Fruit fly (Drosophila melanogaster) whole organism, pupa: ENCODE results near the gene Dnali1.

Experiments used
- CG10348 ChIP-seq: fragments of 200-800 bp; sonication (Bioruptor generic); IDR thresholded peaks from 2 replicates; pipeline ENCODE4 v1.3.6; 2022; ENCODE audit warnings: missing biosample characterization, missing genetic modification characterization
- CG12605 ChIP-seq: fragments of 200-800 bp; sonication (Bioruptor generic); IDR thresholded peaks from 2 replicates; pipeline ENCODE4 v1.3.6; 2022; ENCODE audit warnings: missing biosample characterization, missing genetic modification characterization
- CG13204 ChIP-seq: fragments of 200-800 bp; sonication (Bioruptor generic); optimal IDR thresholded peaks from 2 replicates; lab custom pipeline; 2018; ENCODE audit warnings: missing biosample characterization, mild to moderate bottlenecking, missing genetic modification characterization, moderate library complexity
- CG14655 ChIP-seq: fragments of 200-800 bp; sonication (Bioruptor generic); optimal IDR thresholded peaks from 3 replicates; lab custom pipeline; 2017; ENCODE audit warnings: mild to moderate bottlenecking, missing biosample characterization, missing genetic modification reagents, missing genetic modification characterization
- CG15710 ChIP-seq: fragments of 200-800 bp; sonication (Bioruptor generic); optimal IDR thresholded peaks from 2 replicates; lab custom pipeline; 2018; ENCODE audit warnings: missing biosample characterization, mild to moderate bottlenecking, missing genetic modification characterization, moderate library complexity
- CG17806 ChIP-seq: fragments of 200-800 bp; sonication (Bioruptor generic); optimal IDR thresholded peaks from 2 replicates; lab custom pipeline; 2018; ENCODE audit warnings: missing biosample characterization, mild to moderate bottlenecking, missing genetic modification characterization, moderate library complexity
- CG32121 ChIP-seq: fragments of 200-800 bp; sonication (Bioruptor generic); IDR thresholded peaks from 2 replicates; pipeline ENCODE4 v1.3.6; 2022; ENCODE audit warnings: missing biosample characterization, missing genetic modification characterization
- CG34367 ChIP-seq: fragments of 200-800 bp; sonication (Bioruptor generic); optimal IDR thresholded peaks from 2 replicates; lab custom pipeline; 2018; ENCODE audit warnings: missing biosample characterization, mild to moderate bottlenecking, missing genetic modification characterization
- CG4496 ChIP-seq: fragments of 200-800 bp; sonication (Bioruptor generic); IDR thresholded peaks from 3 replicates; pipeline ENCODE4 v1.3.6; 2022; ENCODE audit warnings: missing biosample characterization, missing genetic modification characterization
- CG8159 ChIP-seq: fragments of 200-800 bp; sonication (Bioruptor generic); optimal IDR thresholded peaks from 3 replicates; lab custom pipeline; 2018; ENCODE audit warnings: missing biosample characterization, mild to moderate bottlenecking, missing genetic modification characterization, moderate library complexity
- CG8301 ChIP-seq: fragments of 200-800 bp; sonication (Bioruptor generic); optimal IDR thresholded peaks from 2 replicates; lab custom pipeline; 2018; ENCODE audit warnings: missing biosample characterization, mild to moderate bottlenecking, missing genetic modification characterization
- CG9948 ChIP-seq: fragments of 200-800 bp; sonication (Bioruptor generic); optimal IDR thresholded peaks from 2 replicates; lab custom pipeline; 2018; ENCODE audit warnings: missing biosample characterization, mild to moderate bottlenecking, missing genetic modification characterization, moderate library complexity
- D1 ChIP-seq: fragments of 200-800 bp; sonication (Bioruptor generic); optimal IDR thresholded peaks from 2 replicates; lab custom pipeline; 2018; ENCODE audit warnings: missing biosample characterization, mild to moderate bottlenecking, missing genetic modification characterization, moderate library complexity
- EcR ChIP-seq: fragments of 200-800 bp; sonication (Bioruptor generic); optimal IDR thresholded peaks from 3 replicates; lab custom pipeline; 2019; ENCODE audit warnings: missing biosample characterization, missing genetic modification characterization, mild to moderate bottlenecking, moderate library complexity, missing genetic modification reagents
- Ets98B ChIP-seq: fragments of 200-800 bp; sonication (Bioruptor generic); IDR thresholded peaks from 2 replicates; pipeline ENCODE4 v1.3.6; 2022; ENCODE audit warnings: missing biosample characterization, missing genetic modification characterization
- Pif1A ChIP-seq: fragments of 200-800 bp; sonication (Bioruptor generic); optimal IDR thresholded peaks from 3 replicates; lab custom pipeline; 2016; ENCODE audit warnings: missing biosample characterization, missing genetic modification characterization
- Pif1B ChIP-seq: fragments of 200-800 bp; sonication (Bioruptor generic); optimal IDR thresholded peaks from 3 replicates; lab custom pipeline; 2016; ENCODE audit warnings: missing biosample characterization, missing genetic modification characterization
- Snoo ChIP-seq: fragments of 200-800 bp; sonication (Bioruptor generic); optimal IDR thresholded peaks from 3 replicates; lab custom pipeline; 2017; ENCODE audit warnings: missing biosample characterization, mild to moderate bottlenecking, missing genetic modification characterization, inconsistent platforms
- fd96Ca ChIP-seq: fragments of 200-800 bp; sonication (Bioruptor generic); IDR thresholded peaks from 3 replicates; pipeline ENCODE4 v1.3.6; 2022; ENCODE audit warnings: missing biosample characterization, missing genetic modification characterization
- gl ChIP-seq: fragments of 200-800 bp; sonication (Bioruptor generic); optimal IDR thresholded peaks from 2 replicates; lab custom pipeline; 2018; ENCODE audit warnings: missing biosample characterization, mild to moderate bottlenecking, missing genetic modification characterization
- rn ChIP-seq: fragments of 200-800 bp; sonication (Bioruptor generic); IDR thresholded peaks from 2 replicates; pipeline ENCODE4 v1.3.6; 2022; ENCODE audit warnings: missing biosample characterization, missing genetic modification characterization

Gene Dnali1

dm6 chr3R:11859534-11860254 is 33.4 kb downstream of the Dnali1 start:
- TF ChIP-seq D1 (tag; lab: Kevin White, UChicago): no peak
- TF ChIP-seq CG10348 (GFP tag; lab: Robert Waterston, UW): no peak
- TF ChIP-seq CG9948 (tag; lab: Kevin White, UChicago): peak; percentile 36
- TF ChIP-seq CG14655 (GFP tag; lab: Kevin White, UChicago): peak; percentile 32
- no peak for TF ChIP-seq CG34367 (tag; lab: Kevin White, UChicago)
- peak; percentile 48 for TF ChIP-seq CG8159
- TF ChIP-seq fd96Ca (GFP tag; lab: Robert Waterston, UW): peak; percentile 28; the same call in 1 of the 3 replicates
- no peak for TF ChIP-seq Ets98B (GFP tag; lab: Robert Waterston, UW)
- peak; percentile 38 for TF ChIP-seq gl (tag; lab: Kevin White, UChicago)
- peak; percentile 23; the same call in 1 of the 2 replicates for TF ChIP-seq CG12605 (GFP tag; lab: Robert Waterston, UW)
- TF ChIP-seq CG15710 (tag; lab: Kevin White, UChicago): peak; percentile 33
- TF ChIP-seq CG8301: no peak
- TF ChIP-seq Pif1B (GFP tag; lab: Kevin White, UChicago): no peak
- peak; percentile 15 for TF ChIP-seq CG17806 (tag; lab: Kevin White, UChicago)
- peak; percentile 65 for TF ChIP-seq EcR (GFP tag; lab: Kevin White, UChicago)
- TF ChIP-seq Snoo (tag; lab: Kevin White, UChicago): peak; percentile 27
- TF ChIP-seq rn (GFP tag; lab: Robert Waterston, UW): no peak
- TF ChIP-seq CG13204 (GFP tag; lab: Kevin White, UChicago): peak; percentile 30
- no peak for TF ChIP-seq Pif1A (GFP tag; lab: Kevin White, UChicago)
- no peak for TF ChIP-seq CG32121 (GFP tag; lab: Robert Waterston, UW)
- TF ChIP-seq CG4496: 0 out of 3 replicates have a peak, but pooled peaks have one; percentile 35

- TF ChIP-seq CG12605 (GFP tag; lab: Robert Waterston, UW) (peak; percentile 38; the same call in 1 of the 2 replicates), CG4496 (no peak), CG8159 (no peak), D1 (tag; lab: Kevin White, UChicago) (peak; percentile 6), Pif1B (GFP tag; lab: Kevin White, UChicago) (no peak), CG8301 (no peak), Ets98B (GFP tag; lab: Robert Waterston, UW) (peak; percentile 29; the same call in 1 of the 2 replicates), CG32121 (GFP tag; lab: Robert Waterston, UW) (0 out of 2 replicates have a peak, but pooled peaks have one; percentile 16), CG13204 (GFP tag; lab: Kevin White, UChicago) (peak; percentile 84), EcR (GFP tag; lab: Kevin White, UChicago) (peak; percentile 69), rn (GFP tag; lab: Robert Waterston, UW) (no peak), fd96Ca (GFP tag; lab: Robert Waterston, UW) (peak; percentile 40; the same call in 1 of the 3 replicates), CG9948 (tag; lab: Kevin White, UChicago) (no peak), CG17806 (tag; lab: Kevin White, UChicago) (no peak), gl (tag; lab: Kevin White, UChicago) (peak; percentile 86), CG15710 (tag; lab: Kevin White, UChicago) (peak; percentile 27), CG34367 (tag; lab: Kevin White, UChicago) (peak; percentile 33), CG14655 (GFP tag; lab: Kevin White, UChicago) (no peak), CG10348 (GFP tag; lab: Robert Waterston, UW) (no peak), Pif1A (GFP tag; lab: Kevin White, UChicago) (peak; percentile 5)
Observed at dm6 chr3R:11859103-11859502, 34.0 kb downstream of the Dnali1 start.

- TF ChIP-seq Snoo (tag; lab: Kevin White, UChicago): no peak
- no peak for TF ChIP-seq CG9948 (tag; lab: Kevin White, UChicago)
- TF ChIP-seq Pif1B (GFP tag; lab: Kevin White, UChicago): no peak
- no peak for TF ChIP-seq CG10348 (GFP tag; lab: Robert Waterston, UW)
- no peak for TF ChIP-seq CG13204 (GFP tag; lab: Kevin White, UChicago)
- no peak for TF ChIP-seq Pif1A (GFP tag; lab: Kevin White, UChicago)
Observed at dm6 chr3R:11856295-11856694, 36.8 kb downstream of the Dnali1 start.

dm6 chr3R:11855156-11855555 is 37.9 kb downstream of the Dnali1 start:
- TF ChIP-seq Snoo (tag; lab: Kevin White, UChicago): no peak
- TF ChIP-seq CG8159: peak; percentile 22
- TF ChIP-seq CG10348 (GFP tag; lab: Robert Waterston, UW): no peak
- no peak for TF ChIP-seq Pif1A (GFP tag; lab: Kevin White, UChicago)
- no peak for TF ChIP-seq EcR (GFP tag; lab: Kevin White, UChicago)
- no peak for TF ChIP-seq CG32121 (GFP tag; lab: Robert Waterston, UW)
- TF ChIP-seq CG8301: no peak
- TF ChIP-seq Pif1B (GFP tag; lab: Kevin White, UChicago): no peak
- no peak for TF ChIP-seq CG4496
- TF ChIP-seq D1 (tag; lab: Kevin White, UChicago): no peak
- no peak for TF ChIP-seq gl (tag; lab: Kevin White, UChicago)
- TF ChIP-seq CG9948 (tag; lab: Kevin White, UChicago): no peak
- TF ChIP-seq CG13204 (GFP tag; lab: Kevin White, UChicago): no peak
- TF ChIP-seq rn (GFP tag; lab: Robert Waterston, UW): no peak
- no peak for TF ChIP-seq CG12605 (GFP tag; lab: Robert Waterston, UW)
- no peak for TF ChIP-seq fd96Ca (GFP tag; lab: Robert Waterston, UW)
- TF ChIP-seq CG15710 (tag; lab: Kevin White, UChicago): no peak
- TF ChIP-seq Ets98B (GFP tag; lab: Robert Waterston, UW): no peak
- peak; percentile 6 for TF ChIP-seq CG17806 (tag; lab: Kevin White, UChicago)
- TF ChIP-seq CG14655 (GFP tag; lab: Kevin White, UChicago): peak; percentile 36
- no peak for TF ChIP-seq CG34367 (tag; lab: Kevin White, UChicago)
